Fruit fly (Drosophila melanogaster): ENCODE measurements around the gene CG12883.

The CG12883 gene

dm6 chr3R:27636010-27636584, 43.0 kb upstream of the CG12883 start, which contains the start of the genes CG5611 and Mtl (continued):
- TF ChIP-seq CG11695 (GFP tag; IDR thresholded peaks at IDR 0.05) = peak; percentile 100
- peak; percentile 98 for TF ChIP-seq CG7987 (GFP tag; optimal IDR thresholded peaks at IDR 0.05)
- peak; percentile 99 for TF ChIP-seq CG17912 (GFP tag; optimal IDR thresholded peaks at IDR 0.05)
- peak; percentile 100 for TF ChIP-seq ap (GFP tag; IDR thresholded peaks at IDR 0.05)
- peak; percentile 99 for TF ChIP-seq Pdp1 (GFP tag; optimal IDR thresholded peaks at IDR 0.05)
- peak; percentile 93 for TF ChIP-seq CG30020 (tag; optimal IDR thresholded peaks at IDR 0.05)
- TF ChIP-seq CG10147 (GFP tag; optimal IDR thresholded peaks at IDR 0.05) = peak; percentile 99
- peak; percentile 97 for TF ChIP-seq trem (tag; optimal IDR thresholded peaks at IDR 0.05)
- TF ChIP-seq Meics (GFP tag; optimal IDR thresholded peaks at IDR 0.05) = peak; percentile 100
- TF ChIP-seq B-H1 (GFP tag; IDR thresholded peaks at IDR 0.05) = peak; percentile 100
- TF ChIP-seq Neu2 (GFP tag; optimal IDR thresholded peaks at IDR 0.05; ENCODE audit: borderline replicate concordance) = peak; percentile 71
- TF ChIP-seq Oaz (GFP tag; IDR thresholded peaks at IDR 0.05) = peak; percentile 100
- TF ChIP-seq CG18262 (tag; optimal IDR thresholded peaks at IDR 0.05) = peak; percentile 100
- TF ChIP-seq Hr3 (GFP tag; optimal IDR thresholded peaks at IDR 0.05) = peak; percentile 100
- peak; percentile 96 for TF ChIP-seq tx (GFP tag; optimal IDR thresholded peaks at IDR 0.05)
- peak; percentile 88 for TF ChIP-seq eyg (GFP tag; optimal IDR thresholded peaks at IDR 0.05)
- peak; percentile 100 for TF ChIP-seq tap (tag; optimal IDR thresholded peaks at IDR 0.05)
- no peak for TF ChIP-seq sc (optimal IDR thresholded peaks at IDR 0.05)
- TF ChIP-seq sc (GFP tag; optimal IDR thresholded peaks at IDR 0.05) = peak; percentile 99
- peak; percentile 99 for TF ChIP-seq CG31441 (GFP tag; IDR thresholded peaks at IDR 0.05)
- peak; percentile 100 for TF ChIP-seq CG32532 (GFP tag; IDR thresholded peaks at IDR 0.05)
- TF ChIP-seq grn (GFP tag; optimal IDR thresholded peaks at IDR 0.05) = peak; percentile 93
- peak; percentile 94 for TF ChIP-seq CG7745 (tag; optimal IDR thresholded peaks at IDR 0.05)
- TF ChIP-seq Poxn (GFP tag; IDR thresholded peaks at IDR 0.05) = peak; percentile 100
- TF ChIP-seq CG16779 (GFP tag; IDR thresholded peaks at IDR 0.05) = peak; percentile 100
- TF ChIP-seq HLH3B (GFP tag; IDR thresholded peaks at IDR 0.05) = peak; percentile 100
- TF ChIP-seq BtbVII (GFP tag; optimal IDR thresholded peaks at IDR 0.05) = peak; percentile 99
- peak; percentile 97 for TF ChIP-seq CG3838 (GFP tag; optimal IDR thresholded peaks at IDR 0.05)
- TF ChIP-seq CG13123 (GFP tag; optimal IDR thresholded peaks at IDR 0.05) = peak; percentile 99
- peak; percentile 100 for TF ChIP-seq CG7372 (GFP tag; IDR thresholded peaks at IDR 0.05)
- TF ChIP-seq hkb (optimal IDR thresholded peaks at IDR 0.05) = peak; percentile 73
- peak; percentile 100 for TF ChIP-seq hkb (GFP tag; IDR thresholded peaks at IDR 0.05)
- peak; percentile 96 for TF ChIP-seq CG8359 (GFP tag; optimal IDR thresholded peaks at IDR 0.05; ENCODE audit: borderline replicate concordance)
- peak; percentile 100 for TF ChIP-seq gce (GFP tag; IDR thresholded peaks at IDR 0.05)
- peak; percentile 82 for TF ChIP-seq pros (GFP tag; optimal IDR thresholded peaks at IDR 0.05)
- peak; percentile 98 for TF ChIP-seq CG10431 (GFP tag; optimal IDR thresholded peaks at IDR 0.05)
- peak; percentile 99 for TF ChIP-seq CG3065 (GFP tag; optimal IDR thresholded peaks at IDR 0.05)
- peak; percentile 100 for TF ChIP-seq gsb-n (tag; optimal IDR thresholded peaks at IDR 0.05)
- no peak for TF ChIP-seq CG8478 (optimal IDR thresholded peaks at IDR 0.05)
- TF ChIP-seq CG4707 (GFP tag; optimal IDR thresholded peaks at IDR 0.05) = peak; percentile 97
- TF ChIP-seq CG32767 (GFP tag; IDR thresholded peaks at IDR 0.05) = peak; percentile 100
- peak; percentile 100 for TF ChIP-seq ci (GFP tag; IDR thresholded peaks at IDR 0.05)
- TF ChIP-seq CG17361 (GFP tag; IDR thresholded peaks at IDR 0.05) = peak; percentile 100
- TF ChIP-seq lilli (GFP tag; optimal IDR thresholded peaks at IDR 0.05) = peak; percentile 99
- peak; percentile 89 for TF ChIP-seq HmgD (GFP tag; optimal IDR thresholded peaks at IDR 0.05)
- peak; percentile 100 for TF ChIP-seq Xbp1 (GFP tag; optimal IDR thresholded peaks at IDR 0.05)
- no peak for TF ChIP-seq h (optimal IDR thresholded peaks at IDR 0.05)
- no peak for TF ChIP-seq unc-4 (GFP tag; IDR thresholded peaks at IDR 0.05; ENCODE audit: partially characterized antibody)
- peak; percentile 100 for TF ChIP-seq CG14667 (GFP tag; IDR thresholded peaks at IDR 0.05)
- peak; percentile 96 for TF ChIP-seq Jarid2 (GFP tag; optimal IDR thresholded peaks at IDR 0.05)
- TF ChIP-seq CG15073 (GFP tag; optimal IDR thresholded peaks at IDR 0.05) = peak; percentile 93
- TF ChIP-seq CG6654 (GFP tag; optimal IDR thresholded peaks at IDR 0.05) = peak; percentile 94

Measured in whole organism, embryonic.